Fruit fly (Drosophila melanogaster): Measurements from ENCODE around the gene CG31523.

DNA sequence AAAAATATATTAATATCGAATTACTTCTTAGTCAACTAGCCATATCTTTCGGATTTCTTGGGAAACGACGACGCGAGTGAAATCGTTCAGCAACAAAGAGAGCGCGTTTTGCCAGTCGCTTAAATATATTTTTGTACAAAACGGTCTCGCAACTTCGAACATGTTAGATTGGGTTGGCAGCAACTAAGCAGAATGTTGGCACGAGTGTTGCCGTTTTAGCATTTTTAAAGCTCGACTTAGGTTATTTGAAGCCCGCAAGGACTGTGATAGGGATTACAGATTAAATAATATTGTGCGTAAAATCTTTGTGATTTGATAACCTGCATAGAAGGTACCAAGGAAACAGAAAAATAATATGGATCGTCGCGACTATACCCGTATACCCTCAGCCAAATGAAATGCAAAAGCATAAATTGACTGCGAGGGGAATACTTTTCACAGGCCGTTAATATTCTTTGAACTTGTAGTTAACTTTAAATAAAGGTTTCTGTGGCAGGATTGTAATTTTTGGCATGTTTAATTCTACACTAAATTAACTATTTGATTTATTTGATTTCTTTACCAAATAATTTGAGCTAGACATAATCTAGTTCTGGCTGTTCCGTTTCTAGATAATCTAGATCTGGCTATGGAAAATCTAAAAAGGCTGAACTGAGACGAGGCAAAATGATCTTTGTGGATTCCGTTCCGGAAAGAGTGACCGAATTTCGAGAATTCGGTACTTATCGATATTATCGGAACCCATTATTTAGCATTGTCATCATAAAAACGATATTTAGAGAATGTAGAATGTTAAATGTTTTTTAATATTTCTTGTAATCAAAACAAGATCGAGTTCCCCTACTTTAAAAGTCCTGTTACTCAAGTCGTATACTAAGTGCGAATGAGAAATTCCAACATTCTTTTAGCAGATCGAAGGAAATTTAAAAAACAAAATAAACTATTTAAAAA lies at the start of gene CG31523:
- TF ChIP-seq CTCF (optimal IDR thresholded peaks at IDR 0.05) (peak in 1 of 2 experiments; percentile 28), CG8478 (optimal IDR thresholded peaks at IDR 0.05) (no peak)
